Worm (Caenorhabditis elegans) whole organism, L1 larva: ENCODE data around the gene F35C11.7.

Experiments used
- C16A3.4 ChIP-seq: fragments of 150-350 bp; optimal IDR thresholded peaks from 2 replicates; lab custom pipeline; 2014; ENCODE audit warnings: missing biosample characterization, missing genetic modification characterization
- C34B4.2 ChIP-seq: sonication (generic microtip); optimal IDR thresholded peaks from 2 replicates; lab custom pipeline; 2017; ENCODE audit warnings: mild to moderate bottlenecking, missing genetic modification characterization, missing compliant biosample characterization
- F16B12.6 ChIP-seq: fragments of 150-350 bp; optimal IDR thresholded peaks from 2 replicates; lab custom pipeline; 2014; ENCODE audit warnings: missing biosample characterization, missing genetic modification characterization
- Y116A8C.19 ChIP-seq: sonication (generic microtip); optimal IDR thresholded peaks from 2 replicates; lab custom pipeline; 2016; ENCODE audit warnings: missing compliant biosample characterization, missing genetic modification characterization, borderline replicate concordance
- alr-1 ChIP-seq: fragments of 200-800 bp; sonication (Bioruptor generic); optimal IDR thresholded peaks from 2 replicates; lab custom pipeline; 2018; ENCODE audit warnings: borderline replicate concordance, mild to moderate bottlenecking, missing genetic modification characterization, missing compliant biosample characterization
- aly-2 ChIP-seq: fragments of 150-350 bp; optimal IDR thresholded peaks from 2 replicates; lab custom pipeline; 2014; ENCODE audit warnings: missing biosample characterization, missing genetic modification characterization
- ama-1 ChIP-seq: fragments of 150-350 bp; optimal IDR thresholded peaks from 2 replicates; lab custom pipeline; 2014
- ceh-82 ChIP-seq, 3 experiments: fragments of 150-350 bp in 1 of 3; sonication (generic microtip) in 2 of 3; optimal IDR thresholded peaks; 2 replicates each; lab custom pipeline; 2014 to 2017; ENCODE audit warnings: missing biosample characterization in 3 of 3, missing genetic modification characterization in 3 of 3
- ceh-90 ChIP-seq: sonication (generic microtip); optimal IDR thresholded peaks from 2 replicates; lab custom pipeline; 2016; ENCODE audit warnings: missing genetic modification characterization, missing compliant biosample characterization
- ces-1 ChIP-seq: fragments of 150-350 bp; optimal IDR thresholded peaks from 2 replicates; lab custom pipeline; 2014; ENCODE audit warnings: missing biosample characterization, missing genetic modification reagents, missing genetic modification characterization
- dpl-1 ChIP-seq, 3 experiments: fragments of 150-350 bp in 2 of 3; sonication (generic microtip) in 1 of 3; optimal IDR thresholded peaks; 2 replicates each; lab custom pipeline; 2014 to 2017; ENCODE audit warnings: missing biosample characterization in 3 of 3, missing genetic modification characterization in 3 of 3, missing genetic modification reagents in 3 of 3
- efl-1 ChIP-seq, 4 experiments: fragments of 150-350 bp; optimal IDR thresholded peaks in 3 of 4; peaks in 1 of 4; 1 replicate in 1 of 4; 2 replicates in 3 of 4; lab custom pipeline; 2014; ENCODE audit warnings: missing biosample characterization in 2 of 4, missing genetic modification characterization in 2 of 4, missing genetic modification reagents in 2 of 4
- ets-5 ChIP-seq: fragments of 200-800 bp; sonication (Bioruptor generic); IDR thresholded peaks from 2 replicates; pipeline ENCODE4 v1.3.6; 2022; ENCODE audit warnings: missing genetic modification characterization, missing compliant biosample characterization
- fkh-10 ChIP-seq: sonication (generic microtip); optimal IDR thresholded peaks from 2 replicates; lab custom pipeline; 2017; ENCODE audit warnings: missing biosample characterization, missing genetic modification reagents, missing genetic modification characterization
- fkh-4 ChIP-seq: sonication (generic microtip); optimal IDR thresholded peaks from 2 replicates; lab custom pipeline; 2016; ENCODE audit warnings: missing compliant biosample characterization, missing genetic modification characterization, borderline replicate concordance
- fos-1 ChIP-seq: fragments of 150-350 bp; optimal IDR thresholded peaks from 2 replicates; lab custom pipeline; 2014; ENCODE audit warnings: missing biosample characterization, missing genetic modification characterization
- hlh-4 ChIP-seq: sonication (generic microtip); optimal IDR thresholded peaks from 2 replicates; lab custom pipeline; 2016; ENCODE audit warnings: mild to moderate bottlenecking, missing genetic modification characterization, missing compliant biosample characterization
- hpl-2 ChIP-seq: fragments of 150-350 bp; optimal IDR thresholded peaks from 2 replicates; lab custom pipeline; 2014; ENCODE audit warnings: missing biosample characterization, missing genetic modification reagents, missing genetic modification characterization
- irx-1 ChIP-seq: sonication (generic microtip); optimal IDR thresholded peaks from 2 replicates; lab custom pipeline; 2016; ENCODE audit warnings: missing genetic modification characterization, missing compliant biosample characterization
- isw-1 ChIP-seq: fragments of 200-800 bp; sonication (Bioruptor generic); IDR thresholded peaks from 2 replicates; pipeline ENCODE4 v1.3.6; 2022; ENCODE audit warnings: missing genetic modification characterization, missing compliant biosample characterization
- lin-39 ChIP-seq: fragments of 150-350 bp; optimal IDR thresholded peaks from 2 replicates; lab custom pipeline; 2014; ENCODE audit warnings: missing biosample characterization, missing genetic modification reagents, missing genetic modification characterization
- mab-9 ChIP-seq: fragments of 200-800 bp; sonication (Bioruptor generic); IDR thresholded peaks from 2 replicates; pipeline ENCODE4 v1.3.6; 2022; ENCODE audit warnings: missing genetic modification reagents, missing genetic modification characterization, missing compliant biosample characterization
- mef-2 ChIP-seq: fragments of 150-350 bp; optimal IDR thresholded peaks from 2 replicates; lab custom pipeline; 2014; ENCODE audit warnings: missing biosample characterization, missing genetic modification characterization
- mep-1 ChIP-seq: fragments of 150-350 bp; optimal IDR thresholded peaks from 2 replicates; lab custom pipeline; 2014; ENCODE audit warnings: missing biosample characterization, missing genetic modification characterization
- nhr-12 ChIP-seq: sonication (generic microtip); optimal IDR thresholded peaks from 2 replicates; lab custom pipeline; 2017; ENCODE audit warnings: missing biosample characterization, missing genetic modification characterization
- nhr-19 ChIP-seq: fragments of 200-800 bp; sonication (Bioruptor generic); conservative IDR thresholded peaks from 2 replicates; pipeline ENCODE4 v1.3.6; 2022; ENCODE audit warnings: missing genetic modification characterization, missing compliant biosample characterization
- nhr-28 ChIP-seq: fragments of 150-350 bp; optimal IDR thresholded peaks from 2 replicates; lab custom pipeline; 2014; ENCODE audit warnings: missing biosample characterization, missing genetic modification characterization
- nhr-71 ChIP-seq: sonication (generic microtip); optimal IDR thresholded peaks from 2 replicates; lab custom pipeline; 2016; ENCODE audit warnings: mild to moderate bottlenecking, missing genetic modification characterization, moderate library complexity, missing compliant biosample characterization
- nhr-76 ChIP-seq: sonication (generic microtip); optimal IDR thresholded peaks from 2 replicates; lab custom pipeline; 2017; ENCODE audit warnings: missing biosample characterization, missing genetic modification characterization
- nhr-77 ChIP-seq: fragments of 150-350 bp; optimal IDR thresholded peaks from 2 replicates; lab custom pipeline; 2014; ENCODE audit warnings: missing biosample characterization, missing genetic modification characterization
- nhr-85 ChIP-seq: sonication (generic microtip); peaks from one replicate; lab custom pipeline; 2016; ENCODE audit warnings: missing genetic modification characterization, inconsistent platforms, missing compliant biosample characterization
- pax-3 ChIP-seq: fragments of 200-800 bp; sonication (Bioruptor generic); optimal IDR thresholded peaks from 2 replicates; lab custom pipeline; 2018; ENCODE audit warnings: mild to moderate bottlenecking, missing genetic modification characterization, moderate library complexity, missing compliant biosample characterization
- pqm-1 ChIP-seq: sonication (generic microtip); optimal IDR thresholded peaks from 3 replicates; lab custom pipeline; 2017; ENCODE audit warnings: missing biosample characterization, missing genetic modification characterization
- skn-1 ChIP-seq: fragments of 150-350 bp; optimal IDR thresholded peaks from 2 replicates; lab custom pipeline; 2014; ENCODE audit warnings: missing biosample characterization, missing genetic modification characterization
- snpc-4 ChIP-seq: fragments of 150-350 bp; optimal IDR thresholded peaks from 2 replicates; lab custom pipeline; 2014; ENCODE audit warnings: missing biosample characterization, missing genetic modification characterization
- sup-37 ChIP-seq: fragments of 200-800 bp; sonication (Bioruptor generic); optimal IDR thresholded peaks from 2 replicates; lab custom pipeline; 2018; ENCODE audit warnings: mild to moderate bottlenecking, missing genetic modification characterization, missing compliant biosample characterization
- swsn-7 ChIP-seq: sonication (generic microtip); optimal IDR thresholded peaks from 2 replicates; lab custom pipeline; 2016; ENCODE audit warnings: missing genetic modification characterization, missing compliant biosample characterization
- tbx-2 ChIP-seq: sonication (generic microtip); optimal IDR thresholded peaks from 2 replicates; lab custom pipeline; 2016; ENCODE audit warnings: missing genetic modification characterization, missing compliant biosample characterization
- unc-130 ChIP-seq: fragments of 150-350 bp; optimal IDR thresholded peaks from 2 replicates; lab custom pipeline; 2017; ENCODE audit warnings: missing biosample characterization, missing genetic modification characterization, inconsistent platforms
- unc-30 ChIP-seq: sonication (generic microtip); optimal IDR thresholded peaks from 2 replicates; lab custom pipeline; 2017; ENCODE audit warnings: missing biosample characterization, missing genetic modification characterization
- unc-62 ChIP-seq: fragments of 150-350 bp; optimal IDR thresholded peaks from 2 replicates; lab custom pipeline; 2014; ENCODE audit warnings: missing biosample characterization, missing genetic modification reagents, missing genetic modification characterization

F35C11.7 gene

ce11 chrII:8256013-8256412, at the start of gene F35C11.7:
TSS of gene F35C11.7 (plus strand) at chrII:8256313.
- TF ChIP-seq ama-1 (lab: Kevin White, UChicago), result no peak
- TF ChIP-seq alr-1 (tag; lab: Kevin White, UChicago), result no peak
- no peak for TF ChIP-seq ces-1
- no peak for TF ChIP-seq lin-39
- TF ChIP-seq isw-1 (GFP tag; lab: Robert Waterston, UW), result no peak
- no peak for TF ChIP-seq nhr-19 (GFP tag; lab: Robert Waterston, UW)
- TF ChIP-seq dpl-1 (GFP tag; optimal IDR thresholded peaks at IDR 0.05; lab: Kevin White, UChicago), result no peak
- TF ChIP-seq fkh-10 (GFP tag; lab: Kevin White, UChicago), result no peak
- TF ChIP-seq ceh-82 (tag; optimal IDR thresholded peaks at IDR 0.05; lab: Kevin White, UChicago), result no peak
- no peak for TF ChIP-seq pqm-1 (tag; lab: Kevin White, UChicago)
- no peak for TF ChIP-seq irx-1 (tag; lab: Kevin White, UChicago)
- TF ChIP-seq unc-30 (tag; lab: Kevin White, UChicago), result no peak
- no peak for TF ChIP-seq mef-2 (tag; lab: Kevin White, UChicago)
- no peak for TF ChIP-seq ets-5 (GFP tag; lab: Robert Waterston, UW)
- no peak for TF ChIP-seq swsn-7 (tag; lab: Kevin White, UChicago)
- TF ChIP-seq C16A3.4 (tag; lab: Kevin White, UChicago), result no peak
- no peak for TF ChIP-seq nhr-71 (tag; lab: Kevin White, UChicago)
- no peak for TF ChIP-seq pax-3 (tag; lab: Kevin White, UChicago)

- TF ChIP-seq efl-1 (optimal IDR thresholded peaks at IDR 0.05; lab: Kevin White, UChicago) (no peak), efl-1 (GFP tag; optimal IDR thresholded peaks at IDR 0.05 in 1 of 2; lab: Kevin White, UChicago) (no peak), F16B12.6 (tag; lab: Kevin White, UChicago) (no peak), mep-1 (tag; lab: Kevin White, UChicago) (no peak), unc-30 (tag; lab: Kevin White, UChicago) (no peak)
Observed at ce11 chrII:8209476-8209875, 46.6 kb upstream of the F35C11.7 start, which contains the start of gene M110.8. TSS of gene M110.8 (minus strand) at chrII:8209576.

- TF ChIP-seq fos-1 (no peak), nhr-12 (no peak), hpl-2 (no peak), unc-130 (tag; lab: Kevin White, UChicago) (no peak), mab-9 (no peak), snpc-4 (tag; lab: Kevin White, UChicago) (no peak), aly-2 (tag; lab: Kevin White, UChicago) (no peak), Y116A8C.19 (tag; lab: Kevin White, UChicago) (no peak), C34B4.2 (no peak), swsn-7 (tag; lab: Kevin White, UChicago) (no peak), ceh-90 (tag; lab: Kevin White, UChicago) (no peak), sup-37 (no peak), skn-1 (tag; lab: Kevin White, UChicago) (no peak)
Observed at ce11 chrII:8212680-8213079, 43.4 kb upstream of the F35C11.7 start, which contains the start of gene twk-3. TSS of gene twk-3 (minus strand) at chrII:8212780.

ce11 chrII:8214367-8214766, 41.7 kb upstream of the F35C11.7 start, which contains the start of gene M110.10:
TSS of gene M110.10 (minus strand) at chrII:8214467.
- TF ChIP-seq ama-1 (lab: Kevin White, UChicago) (no peak), pax-3 (tag; lab: Kevin White, UChicago) (no peak), hlh-4 (tag; lab: Kevin White, UChicago) (no peak), nhr-76 (tag; lab: Kevin White, UChicago) (no peak), Y116A8C.19 (tag; lab: Kevin White, UChicago) (no peak), unc-62 (GFP tag; lab: Kevin White, UChicago) (no peak), tbx-2 (tag; lab: Kevin White, UChicago) (no peak), nhr-12 (no peak), dpl-1 (GFP tag; optimal IDR thresholded peaks at IDR 0.05; lab: Kevin White, UChicago) (no peak), nhr-85 (tag; lab: Kevin White, UChicago) (no peak), swsn-7 (tag; lab: Kevin White, UChicago) (no peak), C16A3.4 (tag; lab: Kevin White, UChicago) (no peak), C34B4.2 (no peak), nhr-77 (tag; lab: Kevin White, UChicago) (no peak), fkh-4 (tag; lab: Kevin White, UChicago) (no peak), nhr-28 (no peak)
